Worm (Caenorhabditis elegans) whole organism, L2 larva: ENCODE data around the gene fbxa-138.

Experiments
- ama-1 ChIP-seq: fragments of 150-350 bp; optimal IDR thresholded peaks from 2 replicates; lab custom pipeline; 2018; ENCODE audit warnings: inconsistent platforms
- zag-1 ChIP-seq: fragments of 150-350 bp; optimal IDR thresholded peaks from 2 replicates; lab custom pipeline; 2014; ENCODE audit warnings: missing biosample characterization, missing genetic modification characterization

DNA sequence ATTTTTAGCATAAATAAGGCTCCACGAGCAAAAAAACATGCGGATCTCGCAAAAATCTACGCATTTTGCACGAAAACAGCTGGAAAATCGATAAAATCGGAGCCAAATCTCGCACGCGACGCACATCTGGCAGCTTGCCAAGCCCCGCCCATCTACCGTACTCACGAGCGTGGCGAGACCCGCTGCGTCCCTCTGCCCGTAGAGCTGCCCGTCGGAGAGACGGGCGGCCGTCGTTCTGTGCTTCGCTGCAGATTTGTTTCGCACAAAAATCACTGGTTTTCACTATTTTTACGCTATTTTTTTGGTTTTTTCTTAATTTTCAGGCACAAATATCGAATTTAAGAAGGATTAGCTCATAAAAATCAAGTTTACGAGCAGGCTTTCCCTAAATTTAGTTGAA, 34.7 kb upstream of the fbxa-138 start:
- TF ChIP-seq zag-1 (peak; percentile 14), ama-1 (peak; percentile 40)
